Fruit fly (Drosophila melanogaster): ENCODE data around the gene nAChRbeta2.

The nAChRbeta2 gene

DNA sequence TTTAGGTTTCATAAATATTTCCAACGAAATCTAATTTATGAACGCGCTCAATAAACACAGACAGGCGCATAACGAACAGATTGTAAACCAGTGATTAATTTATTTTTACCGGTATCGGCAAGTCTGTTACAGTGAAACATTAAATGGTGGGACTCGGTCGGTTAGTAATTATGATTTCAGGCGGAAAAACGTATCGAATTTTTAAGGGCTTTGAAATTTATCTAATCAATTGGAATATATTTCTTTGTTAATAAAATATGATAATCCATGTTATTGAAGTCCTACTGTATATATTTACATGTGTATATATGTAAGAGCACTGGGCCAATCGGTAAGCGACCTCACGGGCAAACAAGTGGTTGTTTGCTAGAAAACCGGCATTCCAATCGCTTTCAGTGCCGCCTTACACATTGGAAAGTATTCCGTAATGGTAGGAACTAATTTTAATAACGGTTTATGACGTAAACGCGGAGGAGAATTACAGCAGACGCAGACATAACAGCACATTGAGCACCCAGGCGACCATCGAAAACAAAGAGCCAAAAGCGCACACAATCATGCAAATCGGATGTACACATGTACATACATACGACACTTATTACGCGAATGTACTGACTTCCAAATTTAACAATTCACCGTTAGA is 28.2 kb upstream of the nAChRbeta2 start (continued):
- TF ChIP-seq disco-r (GFP tag; optimal IDR thresholded peaks at IDR 0.05) (peak; percentile 67), ems (GFP tag; optimal IDR thresholded peaks at IDR 0.05) (peak; percentile 91), CG12236 (GFP tag; optimal IDR thresholded peaks at IDR 0.05) (peak; percentile 62), CG31365 (tag; optimal IDR thresholded peaks at IDR 0.05) (peak; percentile 46), CG18764 (GFP tag; optimal IDR thresholded peaks at IDR 0.05) (peak; percentile 58), CG14710 (tag; optimal IDR thresholded peaks at IDR 0.05) (peak; percentile 19), CG17912 (GFP tag; optimal IDR thresholded peaks at IDR 0.05) (peak; percentile 91), esg (GFP tag; conservative IDR thresholded peaks at IDR 0.05) (peak; percentile 93), bigmax (GFP tag; optimal IDR thresholded peaks at IDR 0.05) (no peak), CG1024 (GFP tag; IDR thresholded peaks at IDR 0.05) (peak; percentile 79), sd (tag; optimal IDR thresholded peaks at IDR 0.05) (peak; percentile 91), sqz (GFP tag; optimal IDR thresholded peaks at IDR 0.05) (no peak), Opbp (GFP tag; IDR thresholded peaks at IDR 0.05; ENCODE audit: partially characterized antibody) (no peak), eve (GFP tag; optimal IDR thresholded peaks at IDR 0.05) (no peak), bbx (GFP tag; IDR thresholded peaks at IDR 0.05; ENCODE audit: partially characterized antibody) (no peak), kah (GFP tag; optimal IDR thresholded peaks at IDR 0.05) (peak; percentile 82), CG12104 (GFP tag; optimal IDR thresholded peaks at IDR 0.05) (peak; percentile 92), CG12769 (tag; optimal IDR thresholded peaks at IDR 0.05) (peak; percentile 98), CG12071 (GFP tag; optimal IDR thresholded peaks at IDR 0.05) (peak; percentile 82), Dek (tag; optimal IDR thresholded peaks at IDR 0.05) (peak; percentile 93), CG10147 (GFP tag; optimal IDR thresholded peaks at IDR 0.05) (no peak), wor (GFP tag; IDR thresholded peaks at IDR 0.05) (peak; percentile 74), vfl (GFP tag; optimal IDR thresholded peaks at IDR 0.05) (peak; percentile 88), Atf-2 (GFP tag; optimal IDR thresholded peaks at IDR 0.05) (peak; percentile 73), ssp (GFP tag; IDR thresholded peaks at IDR 0.05) (peak; percentile 82), Bgb (GFP tag; IDR thresholded peaks at IDR 0.05; ENCODE audit: partially characterized antibody) (no peak), ATbp (GFP tag; optimal IDR thresholded peaks at IDR 0.05) (peak; percentile 83), CG34376 (GFP tag; optimal IDR thresholded peaks at IDR 0.05) (peak; percentile 81), prd (optimal IDR thresholded peaks at IDR 0.05) (no peak), prd (GFP tag; IDR thresholded peaks at IDR 0.05) (peak; percentile 96), CG12942 (GFP tag; optimal IDR thresholded peaks at IDR 0.05) (peak; percentile 89), nau (GFP tag; optimal IDR thresholded peaks at IDR 0.05) (no peak), ac (GFP tag; optimal IDR thresholded peaks at IDR 0.05) (peak; percentile 32), mirr (GFP tag; optimal IDR thresholded peaks at IDR 0.05) (peak; percentile 94), CG11093 (GFP tag; IDR thresholded peaks at IDR 0.05) (peak; percentile 86), exex (tag; optimal IDR thresholded peaks at IDR 0.05) (peak; percentile 86), grn (GFP tag; optimal IDR thresholded peaks at IDR 0.05) (peak; percentile 57), CG8388 (GFP tag; optimal IDR thresholded peaks at IDR 0.05) (peak; percentile 70), pzg (GFP tag; optimal IDR thresholded peaks at IDR 0.05) (peak; percentile 4), crc (GFP tag; optimal IDR thresholded peaks at IDR 0.05) (peak; percentile 81), Dref (GFP tag; IDR thresholded peaks at IDR 0.05) (peak; percentile 35), CG6654 (GFP tag; optimal IDR thresholded peaks at IDR 0.05) (peak; percentile 32), Gsc (GFP tag; IDR thresholded peaks at IDR 0.05) (peak; percentile 72; the same call in 1 of the 2 replicates), CrebB (tag; optimal IDR thresholded peaks at IDR 0.05) (peak; percentile 94), CG10959 (GFP tag; IDR thresholded peaks at IDR 0.05) (peak; percentile 78), CG6854 (GFP tag; optimal IDR thresholded peaks at IDR 0.05) (peak; percentile 78), Spps (tag; optimal IDR thresholded peaks at IDR 0.05) (peak; percentile 31), hkb (optimal IDR thresholded peaks at IDR 0.05) (no peak), hkb (GFP tag; IDR thresholded peaks at IDR 0.05) (peak; percentile 95), CG10366 (GFP tag; IDR thresholded peaks at IDR 0.05) (peak; percentile 94)
